Worm (Caenorhabditis elegans) whole organism, young adult: ENCODE measurements around the gene vps-2.

ENCODE experiments used
- B0336.3 ChIP-seq: fragments of 200-800 bp; sonication (Bioruptor generic); IDR thresholded peaks from 2 replicates; pipeline ENCODE4 v1.3.6; 2022; ENCODE audit warnings: missing genetic modification characterization, missing compliant biosample characterization
- C06A6.2 ChIP-seq: fragments of 200-800 bp; sonication (Bioruptor generic); conservative IDR thresholded peaks from 2 replicates; pipeline ENCODE4 v1.3.6; 2022; ENCODE audit warnings: missing genetic modification characterization, missing compliant biosample characterization
- F22D6.2 ChIP-seq: sonication (generic microtip); optimal IDR thresholded peaks from 2 replicates; lab custom pipeline; 2016; ENCODE audit warnings: mild to moderate bottlenecking, missing genetic modification characterization, missing compliant biosample characterization
- F37B4.10 ChIP-seq: fragments of 200-800 bp; sonication (Bioruptor generic); IDR thresholded peaks from 2 replicates; pipeline ENCODE4 v1.3.6; 2022; ENCODE audit warnings: missing genetic modification characterization, missing compliant biosample characterization
- F52B5.7 ChIP-seq: sonication (generic microtip); optimal IDR thresholded peaks from 2 replicates; lab custom pipeline; 2016; ENCODE audit warnings: mild to moderate bottlenecking, missing genetic modification characterization, missing compliant biosample characterization
- F55B11.4 ChIP-seq: sonication (generic microtip); optimal IDR thresholded peaks from 2 replicates; lab custom pipeline; 2016; ENCODE audit warnings: missing compliant biosample characterization, missing genetic modification characterization, borderline replicate concordance; ENCODE audit not compliant: insufficient read depth
- K11D2.4 ChIP-seq: fragments of 200-800 bp; sonication (Bioruptor generic); IDR thresholded peaks from 2 replicates; pipeline ENCODE4 v1.3.6; 2022; ENCODE audit warnings: missing genetic modification reagents, missing genetic modification characterization, missing compliant biosample characterization
- K12H6.12 ChIP-seq: fragments of 200-800 bp; sonication (Bioruptor generic); optimal IDR thresholded peaks from 2 replicates; lab custom pipeline; 2018; ENCODE audit warnings: mild to moderate bottlenecking, missing genetic modification characterization, missing compliant biosample characterization
- Y67H2A.10 ChIP-seq: fragments of 200-800 bp; sonication (Bioruptor generic); conservative IDR thresholded peaks from 2 replicates; pipeline ENCODE4 v1.3.6; 2022; ENCODE audit warnings: missing genetic modification reagents, missing genetic modification characterization, missing compliant biosample characterization
- Y95B8A.8 ChIP-seq: fragments of 200-800 bp; sonication (Bioruptor generic); IDR thresholded peaks from 2 replicates; pipeline ENCODE4 v1.3.6; 2022; ENCODE audit warnings: missing genetic modification reagents, missing genetic modification characterization, missing compliant biosample characterization
- ZK185.1 ChIP-seq: sonication (generic microtip); optimal IDR thresholded peaks from 2 replicates; lab custom pipeline; 2016; ENCODE audit warnings: mild to moderate bottlenecking, missing genetic modification characterization, missing compliant biosample characterization; ENCODE audit not compliant: poor library complexity, severe bottlenecking
- aptf-2 ChIP-seq: fragments of 200-800 bp; sonication (Bioruptor generic); conservative IDR thresholded peaks from 2 replicates; pipeline ENCODE4 v1.3.6; 2022; ENCODE audit warnings: missing genetic modification reagents, missing genetic modification characterization, missing compliant biosample characterization
- aptf-3 ChIP-seq: fragments of 200-800 bp; sonication (Bioruptor generic); IDR thresholded peaks from 2 replicates; pipeline ENCODE4 v1.3.6; 2022; ENCODE audit warnings: missing genetic modification characterization, missing compliant biosample characterization
- athp-1 ChIP-seq: sonication (generic microtip); optimal IDR thresholded peaks from 2 replicates; lab custom pipeline; 2017; ENCODE audit warnings: mild to moderate bottlenecking, missing genetic modification characterization, missing compliant biosample characterization
- attf-5 ChIP-seq: fragments of 200-800 bp; sonication (Bioruptor generic); optimal IDR thresholded peaks from 2 replicates; lab custom pipeline; 2018; ENCODE audit warnings: mild to moderate bottlenecking, missing genetic modification characterization, missing compliant biosample characterization
- cebp-1 ChIP-seq, 2 experiments: fragments of 200-800 bp in 1 of 2; sonication (Bioruptor generic) in 1 of 2; sonication (generic microtip) in 1 of 2; IDR thresholded peaks in 1 of 2; optimal IDR thresholded peaks in 1 of 2; 2 replicates each; pipeline versions ENCODE4 v1.3.6 to Lab custom; 2017 to 2022; ENCODE audit warnings: missing compliant biosample characterization in 2 of 2, missing genetic modification characterization in 2 of 2, mild to moderate bottlenecking in 1 of 2, missing genetic modification reagents in 1 of 2, moderate library complexity in 1 of 2
- ceh-79 ChIP-seq: sonication (generic microtip); optimal IDR thresholded peaks from 2 replicates; lab custom pipeline; 2017; ENCODE audit warnings: mild to moderate bottlenecking, missing genetic modification characterization, missing compliant biosample characterization
- ceh-91 ChIP-seq: fragments of 200-800 bp; sonication (Bioruptor generic); IDR thresholded peaks from 2 replicates; pipeline ENCODE4 v1.3.6; 2022; ENCODE audit warnings: missing genetic modification reagents, missing genetic modification characterization, missing compliant biosample characterization
- chd-7 ChIP-seq: sonication (generic microtip); optimal IDR thresholded peaks from 2 replicates; lab custom pipeline; 2016; ENCODE audit warnings: mild to moderate bottlenecking, missing genetic modification characterization, moderate library complexity, missing compliant biosample characterization
- die-1 ChIP-seq: sonication (generic microtip); optimal IDR thresholded peaks from 2 replicates; lab custom pipeline; 2016; ENCODE audit warnings: missing genotype, mild to moderate bottlenecking, missing genetic modification characterization, missing compliant biosample characterization
- dpl-1 ChIP-seq: fragments of 150-350 bp; optimal IDR thresholded peaks from 2 replicates; lab custom pipeline; 2014; ENCODE audit warnings: missing biosample characterization, missing genetic modification reagents, missing genetic modification characterization
- egrh-3 ChIP-seq: fragments of 200-800 bp; sonication (Bioruptor generic); IDR thresholded peaks from 2 replicates; pipeline ENCODE4 v1.3.6; 2022; ENCODE audit warnings: missing genetic modification reagents, missing genetic modification characterization, missing compliant biosample characterization
- ekl-4 ChIP-seq: fragments of 200-800 bp; sonication (Bioruptor generic); IDR thresholded peaks from 2 replicates; pipeline ENCODE4 v1.3.6; 2022; ENCODE audit warnings: missing genetic modification reagents, missing genetic modification characterization, missing compliant biosample characterization
- ets-4 ChIP-seq: fragments of 200-800 bp; sonication (Bioruptor generic); optimal IDR thresholded peaks from 2 replicates; lab custom pipeline; 2018; ENCODE audit warnings: mild to moderate bottlenecking, missing genetic modification characterization, missing compliant biosample characterization
- gei-17 ChIP-seq: fragments of 200-800 bp; sonication (Bioruptor generic); optimal IDR thresholded peaks from 2 replicates; lab custom pipeline; 2018; ENCODE audit warnings: mild to moderate bottlenecking, missing genetic modification characterization, missing compliant biosample characterization
- him-1 ChIP-seq: sonication (generic microtip); optimal IDR thresholded peaks from 2 replicates; lab custom pipeline; 2016; ENCODE audit warnings: missing genotype, missing genetic modification reagents, missing genetic modification characterization, missing compliant biosample characterization
- hlh-12 ChIP-seq: sonication (generic microtip); optimal IDR thresholded peaks from 2 replicates; lab custom pipeline; 2016; ENCODE audit warnings: missing genetic modification characterization, missing compliant biosample characterization
- hsf-1 ChIP-seq: fragments of 200-800 bp; sonication (Bioruptor generic); IDR thresholded peaks from 2 replicates; pipeline ENCODE4 v1.3.6; 2022; ENCODE audit warnings: missing genetic modification reagents, missing genetic modification characterization, missing compliant biosample characterization
- let-526 ChIP-seq: fragments of 200-800 bp; sonication (Bioruptor generic); IDR thresholded peaks from 2 replicates; pipeline ENCODE4 v1.3.6; 2022; ENCODE audit warnings: missing genetic modification reagents, missing genetic modification characterization, missing compliant biosample characterization
- let-607 ChIP-seq, 2 experiments: fragments of 200-800 bp in 1 of 2; sonication (Bioruptor generic) in 1 of 2; sonication (generic microtip) in 1 of 2; optimal IDR thresholded peaks; 2 replicates each; lab custom pipeline; 2016 to 2018; ENCODE audit warnings: mild to moderate bottlenecking in 2 of 2, missing compliant biosample characterization in 2 of 2, missing genetic modification characterization in 2 of 2, moderate library complexity in 2 of 2, missing genotype in 1 of 2
- lin-26 ChIP-seq: fragments of 200-800 bp; sonication (Bioruptor generic); IDR thresholded peaks from 2 replicates; pipeline ENCODE4 v1.3.6; 2022; ENCODE audit warnings: missing genetic modification reagents, missing genetic modification characterization, missing compliant biosample characterization
- lin-40 ChIP-seq: sonication (generic microtip); optimal IDR thresholded peaks from 2 replicates; lab custom pipeline; 2016; ENCODE audit warnings: missing genetic modification characterization, mild to moderate bottlenecking, missing compliant biosample characterization, missing genotype, missing genetic modification reagents
- lin-54 ChIP-seq: fragments of 200-800 bp; sonication (Bioruptor generic); optimal IDR thresholded peaks from 2 replicates; lab custom pipeline; 2018; ENCODE audit warnings: mild to moderate bottlenecking, missing genetic modification characterization, missing compliant biosample characterization
- madf-10 ChIP-seq: sonication (generic microtip); optimal IDR thresholded peaks from 2 replicates; lab custom pipeline; 2016; ENCODE audit warnings: mild to moderate bottlenecking, missing genetic modification characterization, missing compliant biosample characterization
- madf-3 ChIP-seq: fragments of 200-800 bp; sonication (Bioruptor generic); IDR thresholded peaks from 2 replicates; pipeline ENCODE4 v1.3.6; 2022; ENCODE audit warnings: missing genetic modification reagents, missing genetic modification characterization, missing compliant biosample characterization
- madf-8 ChIP-seq: fragments of 200-800 bp; sonication (Bioruptor generic); conservative IDR thresholded peaks from 2 replicates; pipeline ENCODE4 v1.3.6; 2022; ENCODE audit warnings: missing genetic modification reagents, missing genetic modification characterization, missing compliant biosample characterization
- mes-4 ChIP-seq: sonication (generic microtip); optimal IDR thresholded peaks from 2 replicates; lab custom pipeline; 2016; ENCODE audit warnings: missing genotype, missing genetic modification characterization, missing compliant biosample characterization
- nhr-27 ChIP-seq: fragments of 200-800 bp; sonication (Bioruptor generic); optimal IDR thresholded peaks from 2 replicates; lab custom pipeline; 2018; ENCODE audit warnings: mild to moderate bottlenecking, missing genetic modification characterization, moderate library complexity, missing compliant biosample characterization
- nhr-80 ChIP-seq: sonication (generic microtip); optimal IDR thresholded peaks from 2 replicates; lab custom pipeline; 2016; ENCODE audit warnings: missing genetic modification characterization, missing compliant biosample characterization
- rec-8 ChIP-seq, 2 experiments: sonication (generic microtip); optimal IDR thresholded peaks; 2 replicates each; lab custom pipeline; 2016; ENCODE audit warnings: mild to moderate bottlenecking in 2 of 2, missing genetic modification characterization in 2 of 2, missing genetic modification reagents in 2 of 2, missing genotype in 2 of 2, missing biosample characterization in 1 of 2, missing compliant biosample characterization in 1 of 2, moderate library complexity in 1 of 2
- repo-1 ChIP-seq: sonication (generic microtip); optimal IDR thresholded peaks from 2 replicates; lab custom pipeline; 2017; ENCODE audit warnings: mild to moderate bottlenecking, missing genetic modification characterization, missing compliant biosample characterization
- snpc-1.1 ChIP-seq: sonication (generic microtip); optimal IDR thresholded peaks from 2 replicates; lab custom pipeline; 2017; ENCODE audit warnings: missing genetic modification characterization, mild to moderate bottlenecking, missing compliant biosample characterization, antibody characterized with exemption, moderate library complexity, missing genotype, missing genetic modification reagents; ENCODE audit not compliant: insufficient read depth
- somi-1 ChIP-seq: fragments of 200-800 bp; sonication (Bioruptor generic); optimal IDR thresholded peaks from 2 replicates; lab custom pipeline; 2018; ENCODE audit warnings: mild to moderate bottlenecking, missing genetic modification characterization, missing compliant biosample characterization
- tbp1 ChIP-seq: fragments of 200-800 bp; sonication (Bioruptor generic); optimal IDR thresholded peaks from 2 replicates; lab custom pipeline; 2018; ENCODE audit warnings: mild to moderate bottlenecking, missing genetic modification characterization, missing compliant biosample characterization
- tlf-1 ChIP-seq: fragments of 200-800 bp; sonication (Bioruptor generic); optimal IDR thresholded peaks from 2 replicates; lab custom pipeline; 2018; ENCODE audit warnings: mild to moderate bottlenecking, missing genetic modification characterization, missing compliant biosample characterization
- unc-130 ChIP-seq: sonication (generic microtip); optimal IDR thresholded peaks from 2 replicates; lab custom pipeline; 2016; ENCODE audit warnings: missing genetic modification reagents, missing genetic modification characterization, missing compliant biosample characterization
- ztf-3 ChIP-seq: fragments of 200-800 bp; sonication (Bioruptor generic); optimal IDR thresholded peaks from 2 replicates; lab custom pipeline; 2018; ENCODE audit warnings: mild to moderate bottlenecking, missing genetic modification characterization, missing compliant biosample characterization

Gene vps-2

ce11 chrII:12798814-12799213, 30.8 kb upstream of the vps-2 start (continued):
- TF ChIP-seq lin-26 (GFP tag; lab: Robert Waterston, UW) (peak; percentile 68), somi-1 (peak; percentile 62), die-1 (tag; lab: Kevin White, UChicago) (peak; percentile 32), aptf-2 (GFP tag; lab: Robert Waterston, UW) (no peak), dpl-1 (GFP tag; lab: Kevin White, UChicago) (no peak), attf-5 (GFP tag; lab: Kevin White, UChicago) (peak; percentile 79), F52B5.7 (tag; lab: Kevin White, UChicago) (peak; percentile 56), snpc-1.1 (tag; lab: Kevin White, UChicago) (no peak), let-526 (GFP tag; lab: Robert Waterston, UW) (peak; percentile 71; the same call in 1 of the 2 replicates), Y67H2A.10 (no peak), aptf-3 (GFP tag; lab: Robert Waterston, UW) (no peak), B0336.3 (peak; percentile 94), cebp-1 (GFP tag; IDR thresholded peaks at IDR 0.05; lab: Robert Waterston, UW) (peak; percentile 52; the same call in 1 of the 2 replicates), cebp-1 (tag; optimal IDR thresholded peaks at IDR 0.05; lab: Kevin White, UChicago) (peak; percentile 87), tbp1 (peak; percentile 67), ceh-79 (tag; lab: Kevin White, UChicago) (no peak), madf-3 (0 out of 2 replicates have a peak, but pooled peaks have one; percentile 5), mes-4 (tag; lab: Kevin White, UChicago) (no peak), lin-40 (tag; lab: Kevin White, UChicago) (peak; percentile 88), lin-54 (peak; percentile 61), madf-8 (GFP tag; lab: Robert Waterston, UW) (no peak), ets-4 (GFP tag; lab: Kevin White, UChicago) (peak; percentile 92), nhr-27 (no peak), let-607 (tag; optimal IDR thresholded peaks at IDR 0.05; lab: Kevin White, UChicago) (peak in 1 of 2 experiments; percentile 72), nhr-80 (peak; percentile 90), rec-8 (tag; optimal IDR thresholded peaks at IDR 0.05; lab: Kevin White, UChicago) (no peak), Y95B8A.8 (GFP tag; lab: Robert Waterston, UW) (no peak), C06A6.2 (GFP tag; lab: Robert Waterston, UW) (peak; percentile 76), hlh-12 (tag; lab: Kevin White, UChicago) (no peak), unc-130 (GFP tag; lab: Kevin White, UChicago) (no peak), K11D2.4 (GFP tag; lab: Robert Waterston, UW) (peak; percentile 82), gei-17 (GFP tag; lab: Kevin White, UChicago) (peak; percentile 65), ztf-3 (GFP tag; lab: Kevin White, UChicago) (peak; percentile 62), repo-1 (tag; lab: Kevin White, UChicago) (peak; percentile 45), egrh-3 (GFP tag; lab: Robert Waterston, UW) (peak; percentile 55; the same call in 1 of the 2 replicates), ekl-4 (GFP tag; lab: Robert Waterston, UW) (peak; percentile 67; the same call in 1 of the 2 replicates), him-1 (no peak), ZK185.1 (tag; lab: Kevin White, UChicago) (no peak), tlf-1 (GFP tag; lab: Kevin White, UChicago) (peak; percentile 83), K12H6.12 (tag; lab: Kevin White, UChicago) (peak; percentile 66), hsf-1 (GFP tag; lab: Robert Waterston, UW) (peak; percentile 42; the same call in 1 of the 2 replicates), madf-10 (tag; lab: Kevin White, UChicago) (peak; percentile 48), athp-1 (tag; lab: Kevin White, UChicago) (peak; percentile 32), F55B11.4 (no peak), F37B4.10 (GFP tag; lab: Robert Waterston, UW) (0 out of 2 replicates have a peak, but pooled peaks have one; percentile 10), ceh-91 (no peak), chd-7 (peak; percentile 84), F22D6.2 (tag; lab: Kevin White, UChicago) (peak; percentile 58)
